In the genomic region with DNA sequence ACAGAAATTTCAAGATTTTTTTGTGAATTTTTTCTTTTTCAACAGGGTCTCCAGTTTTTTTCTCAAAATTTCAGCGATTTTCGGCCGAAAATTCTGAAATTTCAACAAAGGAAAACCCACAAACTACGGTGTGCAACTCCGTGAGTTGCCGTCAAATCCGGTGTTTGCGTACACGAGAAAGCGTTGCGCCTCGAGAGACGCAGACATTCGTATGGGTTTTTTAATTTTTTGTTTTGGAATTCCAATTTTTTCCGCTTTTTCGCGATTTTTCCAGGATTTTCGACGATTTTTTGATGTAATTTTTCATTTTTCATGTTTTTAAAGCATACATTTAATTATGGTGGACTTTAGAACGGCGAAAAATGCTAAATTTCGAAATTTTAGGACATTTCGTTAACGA, we compare ENCODE assay signal across 2 worm cellular contexts.
A peak's percentile ranks its signal among the peaks of the same experiment; 100 is the strongest.
TF ChIP-seq lines count a peak whose summit lies in the region.

No protein-coding gene starts in this region.

TF ChIP-seq in whole organism, L2 larva, 48 proteins besides CTCF, POLR2A, EP300 and RAD21 (continued from another document):
- TF ChIP-seq lsy-2 (tag; optimal IDR thresholded peaks at IDR 0.05; lab: Kevin White, UChicago) = peak; percentile 93 to 98
- no peak for TF ChIP-seq alr-1 (tag; optimal IDR thresholded peaks at IDR 0.05; lab: Kevin White, UChicago)
- TF ChIP-seq egl-27 (tag; optimal IDR thresholded peaks at IDR 0.05; lab: Kevin White, UChicago) = peak; percentile 63
- TF ChIP-seq ceh-16 (tag; optimal IDR thresholded peaks at IDR 0.05; lab: Kevin White, UChicago) = no peak
- TF ChIP-seq unc-39 (tag; optimal IDR thresholded peaks at IDR 0.05; lab: Kevin White, UChicago) = no peak
- TF ChIP-seq ceh-82 (tag; optimal IDR thresholded peaks at IDR 0.05; lab: Kevin White, UChicago) = no peak
- peak; percentile 77 for TF ChIP-seq C34F6.9 (tag; optimal IDR thresholded peaks at IDR 0.05; lab: Kevin White, UChicago)
- TF ChIP-seq unc-55 (GFP tag; optimal IDR thresholded peaks at IDR 0.05; lab: Kevin White, UChicago) = peak; percentile 78
- TF ChIP-seq F13H6.1 (tag; optimal IDR thresholded peaks at IDR 0.05; lab: Kevin White, UChicago) = peak; percentile 60
- TF ChIP-seq nhr-10 (tag; optimal IDR thresholded peaks at IDR 0.05; lab: Kevin White, UChicago) = no peak
- peak; percentile 14 for TF ChIP-seq fos-1 (tag; optimal IDR thresholded peaks at IDR 0.05; lab: Kevin White, UChicago)
- TF ChIP-seq R02D3.7 (tag; optimal IDR thresholded peaks at IDR 0.05; lab: Kevin White, UChicago) = no peak
- TF ChIP-seq ztf-11 (tag; optimal IDR thresholded peaks at IDR 0.05; lab: Kevin White, UChicago) = no peak
- TF ChIP-seq ZK546.5 (tag; optimal IDR thresholded peaks at IDR 0.05; lab: Kevin White, UChicago) = no peak
- peak; percentile 26 for TF ChIP-seq blmp-1 (tag; optimal IDR thresholded peaks at IDR 0.05; lab: Kevin White, UChicago; ENCODE audit: insufficient read depth)
- TF ChIP-seq gmeb-1 (tag; optimal IDR thresholded peaks at IDR 0.05; lab: Kevin White, UChicago) = peak; percentile 85
- TF ChIP-seq lin-13 (GFP tag; optimal IDR thresholded peaks at IDR 0.05; lab: Kevin White, UChicago) = peak; percentile 66
- no peak for TF ChIP-seq peb-1 (tag; optimal IDR thresholded peaks at IDR 0.05; lab: Kevin White, UChicago)
- TF ChIP-seq nhr-25 (tag; optimal IDR thresholded peaks at IDR 0.05; lab: Kevin White, UChicago) = peak; percentile 66
- TF ChIP-seq lin-11 (tag; optimal IDR thresholded peaks at IDR 0.05; lab: Kevin White, UChicago) = peak; percentile 67
- peak; percentile 45 for TF ChIP-seq nhr-12 (tag; optimal IDR thresholded peaks at IDR 0.05; lab: Kevin White, UChicago)
- peak; percentile 67 for TF ChIP-seq crh-2 (tag; optimal IDR thresholded peaks at IDR 0.05; lab: Kevin White, UChicago)
- TF ChIP-seq unc-62 (GFP tag; optimal IDR thresholded peaks at IDR 0.05; lab: Kevin White, UChicago) = no peak
- no peak for TF ChIP-seq ztf-4 (tag; optimal IDR thresholded peaks at IDR 0.05; lab: Kevin White, UChicago)
- TF ChIP-seq nhr-129 (tag; optimal IDR thresholded peaks at IDR 0.05; lab: Kevin White, UChicago) = peak; percentile 55
- no peak for TF ChIP-seq zag-1 (tag; optimal IDR thresholded peaks at IDR 0.05; lab: Kevin White, UChicago)

TF ChIP-seq in whole organism, L4 larva, 104 proteins besides CTCF, POLR2A, EP300 and RAD21 (continued from another document):
- TF ChIP-seq daf-19 (GFP tag; conservative IDR thresholded peaks at IDR 0.05; lab: Robert Waterston, UW) (no peak), php-3 (GFP tag; IDR thresholded peaks at IDR 0.05; lab: Robert Waterston, UW) (no peak), F10B5.3 (tag; optimal IDR thresholded peaks at IDR 0.05; lab: Kevin White, UChicago) (no peak), nhr-6 (tag; optimal IDR thresholded peaks at IDR 0.05; lab: Kevin White, UChicago) (no peak), Y5F2A.4 (GFP tag; optimal IDR thresholded peaks at IDR 0.05; lab: Kevin White, UChicago) (no peak), daf-12 (tag; optimal IDR thresholded peaks at IDR 0.05; lab: Kevin White, UChicago) (no peak), spr-1 (tag; optimal IDR thresholded peaks at IDR 0.05; lab: Kevin White, UChicago) (peak; percentile 27), F26F4.8 (GFP tag; conservative IDR thresholded peaks at IDR 0.05; lab: Robert Waterston, UW) (no peak), rbr-2 (tag; optimal IDR thresholded peaks at IDR 0.05; lab: Kevin White, UChicago) (peak; percentile 65), mdt-29 (GFP tag; IDR thresholded peaks at IDR 0.05; lab: Robert Waterston, UW) (peak; percentile 37; the same call in 1 of the 2 replicates), ctbp-1 (GFP tag; IDR thresholded peaks at IDR 0.05; lab: Robert Waterston, UW) (no peak), jun-1 (tag; optimal IDR thresholded peaks at IDR 0.05; lab: Kevin White, UChicago) (no peak), lin-1 (GFP tag; IDR thresholded peaks at IDR 0.05; lab: Robert Waterston, UW) (no peak), lin-29 (GFP tag; IDR thresholded peaks at IDR 0.05; lab: Robert Waterston, UW) (peak; percentile 42; the same call in 1 of the 2 replicates), F37D6.2 (tag; optimal IDR thresholded peaks at IDR 0.05; lab: Kevin White, UChicago) (no peak), unc-62 (GFP tag; optimal IDR thresholded peaks at IDR 0.05 in 1 of 2; lab: Kevin White, UChicago) (peak in 1 of 2 experiments; percentile 97), unc-62 (tag; optimal IDR thresholded peaks at IDR 0.05; lab: Kevin White, UChicago) (no peak), zag-1 (tag; optimal IDR thresholded peaks at IDR 0.05; lab: Kevin White, UChicago) (no peak), vab-7 (GFP tag; IDR thresholded peaks at IDR 0.05; lab: Robert Waterston, UW) (no peak), daf-16 (GFP tag; optimal IDR thresholded peaks at IDR 0.05; lab: Kevin White, UChicago) (no peak), daf-16 (tag; optimal IDR thresholded peaks at IDR 0.05; lab: Kevin White, UChicago) (peak; percentile 27), T20F7.1 (GFP tag; optimal IDR thresholded peaks at IDR 0.05; lab: Kevin White, UChicago) (no peak), dmd-9 (GFP tag; IDR thresholded peaks at IDR 0.05; lab: Robert Waterston, UW) (no peak), T26A8.4 (GFP tag; IDR thresholded peaks at IDR 0.05; lab: Robert Waterston, UW) (peak; percentile 37; the same call in 1 of the 2 replicates), lin-38 (GFP tag; IDR thresholded peaks at IDR 0.05; lab: Robert Waterston, UW) (peak; percentile 87), lir-3 (tag; optimal IDR thresholded peaks at IDR 0.05; lab: Kevin White, UChicago) (no peak), hmg-1.1 (GFP tag; IDR thresholded peaks at IDR 0.05; lab: Robert Waterston, UW) (peak; percentile 71), nhr-41 (GFP tag; IDR thresholded peaks at IDR 0.05; lab: Robert Waterston, UW) (no peak), spr-3 (GFP tag; optimal IDR thresholded peaks at IDR 0.05; lab: Kevin White, UChicago) (no peak), ceh-62 (tag; optimal IDR thresholded peaks at IDR 0.05; lab: Kevin White, UChicago) (no peak), nhr-10 (tag; optimal IDR thresholded peaks at IDR 0.05; lab: Kevin White, UChicago) (no peak), cey-2 (tag; optimal IDR thresholded peaks at IDR 0.05; lab: Kevin White, UChicago; ENCODE audit: borderline replicate concordance, insufficient read depth) (no peak), snpc-4 (tag; optimal IDR thresholded peaks at IDR 0.05; lab: Kevin White, UChicago) (no peak), pqm-1 (tag; optimal IDR thresholded peaks at IDR 0.05; lab: Kevin White, UChicago) (no peak), ces-1 (GFP tag; optimal IDR thresholded peaks at IDR 0.05; lab: Kevin White, UChicago) (no peak), Y105C5A.15 (GFP tag; IDR thresholded peaks at IDR 0.05; lab: Robert Waterston, UW) (no peak), F44E2.7 (GFP tag; IDR thresholded peaks at IDR 0.05; lab: Robert Waterston, UW) (no peak), nhr-237 (tag; optimal IDR thresholded peaks at IDR 0.05; lab: Kevin White, UChicago) (no peak), mes-2 (tag; optimal IDR thresholded peaks at IDR 0.05; lab: Kevin White, UChicago; ENCODE audit: poor library complexity, severe bottlenecking) (peak; percentile 89), zfp-2 (tag; optimal IDR thresholded peaks at IDR 0.05; lab: Kevin White, UChicago) (no peak), tra-1 (GFP tag; IDR thresholded peaks at IDR 0.05; lab: Robert Waterston, UW) (no peak), ceh-44 (GFP tag; IDR thresholded peaks at IDR 0.05; lab: Robert Waterston, UW) (no peak), saeg-2 (GFP tag; IDR thresholded peaks at IDR 0.05; lab: Robert Waterston, UW) (0 out of 2 replicates have a peak, but pooled peaks have one; percentile 27), attf-4 (tag; optimal IDR thresholded peaks at IDR 0.05; lab: Kevin White, UChicago) (no peak), gei-8 (GFP tag; optimal IDR thresholded peaks at IDR 0.05; lab: Kevin White, UChicago) (no peak), tag-97 (GFP tag; IDR thresholded peaks at IDR 0.05; lab: Robert Waterston, UW) (no peak), lin-15B (tag; optimal IDR thresholded peaks at IDR 0.05; lab: Kevin White, UChicago) (no peak), lsy-2 (tag; optimal IDR thresholded peaks at IDR 0.05; lab: Kevin White, UChicago) (peak; percentile 77 to 98), ceh-20 (GFP tag; IDR thresholded peaks at IDR 0.05; lab: Robert Waterston, UW) (peak; percentile 17; the same call in 1 of the 2 replicates), nhr-48 (tag; optimal IDR thresholded peaks at IDR 0.05; lab: Kevin White, UChicago) (no peak), nhr-25 (tag; optimal IDR thresholded peaks at IDR 0.05; lab: Kevin White, UChicago; ENCODE audit: borderline replicate concordance, insufficient read depth) (no peak), mdl-1 (tag; optimal IDR thresholded peaks at IDR 0.05; lab: Kevin White, UChicago) (no peak), lim-7 (GFP tag; IDR thresholded peaks at IDR 0.05; lab: Robert Waterston, UW) (no peak), daf-8 (GFP tag; IDR thresholded peaks at IDR 0.05; lab: Robert Waterston, UW) (no peak), hlh-11 (tag; optimal IDR thresholded peaks at IDR 0.05; lab: Kevin White, UChicago) (peak; percentile 44), nhr-77 (tag; optimal IDR thresholded peaks at IDR 0.05; lab: Kevin White, UChicago) (peak; percentile 75), D1046.2 (GFP tag; IDR thresholded peaks at IDR 0.05; lab: Robert Waterston, UW) (no peak), madf-9 (GFP tag; conservative IDR thresholded peaks at IDR 0.05; lab: Robert Waterston, UW) (no peak), sdz-12 (GFP tag; optimal IDR thresholded peaks at IDR 0.05; lab: Kevin White, UChicago) (no peak), dve-1 (tag; optimal IDR thresholded peaks at IDR 0.05; lab: Kevin White, UChicago; ENCODE audit: insufficient read depth) (peak; percentile 86), set-16 (GFP tag; IDR thresholded peaks at IDR 0.05; lab: Robert Waterston, UW) (no peak), ZK546.5 (tag; optimal IDR thresholded peaks at IDR 0.05; lab: Kevin White, UChicago) (no peak), dmd-8 (GFP tag; IDR thresholded peaks at IDR 0.05; lab: Robert Waterston, UW) (no peak), mxl-2 (GFP tag; conservative IDR thresholded peaks at IDR 0.05; lab: Robert Waterston, UW) (no peak), arid-1 (GFP tag; conservative IDR thresholded peaks at IDR 0.05; lab: Robert Waterston, UW) (peak; percentile 77), zip-2 (tag; optimal IDR thresholded peaks at IDR 0.05; lab: Kevin White, UChicago) (no peak), dmd-6 (GFP tag; IDR thresholded peaks at IDR 0.05; lab: Robert Waterston, UW) (peak; percentile 41), egl-43 (GFP tag; IDR thresholded peaks at IDR 0.05; lab: Robert Waterston, UW) (no peak), madf-5 (GFP tag; IDR thresholded peaks at IDR 0.05; lab: Robert Waterston, UW) (no peak), fkh-10 (GFP tag; optimal IDR thresholded peaks at IDR 0.05; lab: Kevin White, UChicago) (no peak), snpc-1.2 (GFP tag; IDR thresholded peaks at IDR 0.05; lab: Robert Waterston, UW) (peak; percentile 65), fos-1 (tag; optimal IDR thresholded peaks at IDR 0.05; lab: Kevin White, UChicago) (no peak), Y75B8A.6 (GFP tag; IDR thresholded peaks at IDR 0.05; lab: Robert Waterston, UW) (no peak), R02D3.7 (tag; optimal IDR thresholded peaks at IDR 0.05; lab: Kevin White, UChicago) (no peak), F49E8.2 (tag; optimal IDR thresholded peaks at IDR 0.05; lab: Kevin White, UChicago; ENCODE audit: borderline replicate concordance) (peak; percentile 71), unc-39 (tag; optimal IDR thresholded peaks at IDR 0.05; lab: Kevin White, UChicago) (no peak), ztf-7 (tag; optimal IDR thresholded peaks at IDR 0.05; lab: Kevin White, UChicago) (peak; percentile 3), skn-1 (tag; optimal IDR thresholded peaks at IDR 0.05; lab: Kevin White, UChicago) (no peak), aly-2 (tag; optimal IDR thresholded peaks at IDR 0.05; lab: Kevin White, UChicago) (no peak), dpl-1 (GFP tag; optimal IDR thresholded peaks at IDR 0.05; lab: Kevin White, UChicago) (peak; percentile 82), mxl-3 (GFP tag; optimal IDR thresholded peaks at IDR 0.05; lab: Kevin White, UChicago) (no peak), ceh-28 (tag; optimal IDR thresholded peaks at IDR 0.05; lab: Kevin White, UChicago) (no peak), nhr-28 (tag; optimal IDR thresholded peaks at IDR 0.05; lab: Kevin White, UChicago) (peak; percentile 37), aha-1 (tag; lab: Kevin White, UChicago) (peak; percentile 34), nhr-42 (GFP tag; IDR thresholded peaks at IDR 0.05; lab: Robert Waterston, UW) (0 out of 2 replicates have a peak, but pooled peaks have one; percentile 34)
TF ChIP-seq in whole organism, L4 larva: peak in this region for 37.
